Worm (Caenorhabditis elegans): Measurements from ENCODE around the gene tceb-3.

ce11 chrII:10915732-10916131 is 31.5 kb downstream of the tceb-3 start, which contains the start of gene F44F4.9:
- no peak for TF ChIP-seq nhr-129 (tag; optimal IDR thresholded peaks at IDR 0.05)
- TF ChIP-seq egl-27 (tag; optimal IDR thresholded peaks at IDR 0.05) = no peak

Measured in whole organism, L2 larva.